Fruit fly (Drosophila melanogaster) whole organism, embryonic: ENCODE results near the gene fbl.

ENCODE experiments used
- CG10366 ChIP-seq: fragments of 200-800 bp; sonication (Bioruptor generic); IDR thresholded peaks from 2 replicates; pipeline ENCODE4 v1.3.6; 2022; ENCODE audit warnings: missing biosample characterization, missing genetic modification characterization
- CG10543 ChIP-seq: fragments of 200-800 bp; sonication (Bioruptor generic); optimal IDR thresholded peaks from 3 replicates; lab custom pipeline; 2017; ENCODE audit warnings: missing biosample characterization, mild to moderate bottlenecking, missing genetic modification characterization, moderate library complexity
- CG11085 ChIP-seq: fragments of 200-800 bp; sonication (Bioruptor generic); IDR thresholded peaks from 2 replicates; pipeline ENCODE4 v1.3.6; 2022; ENCODE audit warnings: missing biosample characterization, missing genetic modification characterization
- CG11093 ChIP-seq: fragments of 200-800 bp; sonication (Bioruptor generic); IDR thresholded peaks from 3 replicates; pipeline ENCODE4 v1.3.6; 2022; ENCODE audit warnings: missing biosample characterization, missing genetic modification characterization
- CG11504 ChIP-seq: fragments of 200-800 bp; sonication (Bioruptor generic); optimal IDR thresholded peaks from 3 replicates; lab custom pipeline; 2019; ENCODE audit warnings: missing biosample characterization, mild to moderate bottlenecking, missing genetic modification characterization, moderate library complexity
- CG12744 ChIP-seq: fragments of 200-800 bp; sonication (Bioruptor generic); optimal IDR thresholded peaks from 2 replicates; lab custom pipeline; 2016; ENCODE audit warnings: missing biosample characterization, missing genetic modification characterization
- CG14441 ChIP-seq: fragments of 200-800 bp; sonication (Bioruptor generic); IDR thresholded peaks from 2 replicates; pipeline ENCODE4 v1.3.6; 2022; ENCODE audit warnings: missing biosample characterization, missing genetic modification characterization
- CG17829 ChIP-seq: fragments of 200-800 bp; optimal IDR thresholded peaks from 2 replicates; lab custom pipeline; 2019; ENCODE audit warnings: missing biosample characterization, mild to moderate bottlenecking, missing genetic modification characterization, moderate library complexity
- CG17912 ChIP-seq: fragments of 200-800 bp; sonication (Bioruptor generic); optimal IDR thresholded peaks from 2 replicates; lab custom pipeline; 2018; ENCODE audit warnings: missing biosample characterization, mild to moderate bottlenecking, missing genetic modification characterization
- CG18011 ChIP-seq: fragments of 200-800 bp; sonication (Bioruptor generic); optimal IDR thresholded peaks from 2 replicates; lab custom pipeline; 2017; ENCODE audit warnings: missing biosample characterization, missing genetic modification characterization, mild to moderate bottlenecking, moderate library complexity, missing genotype
- CG31365 ChIP-seq: fragments of 200-800 bp; sonication (Bioruptor generic); optimal IDR thresholded peaks from 2 replicates; lab custom pipeline; 2018; ENCODE audit warnings: missing biosample characterization, mild to moderate bottlenecking, missing genetic modification characterization
- CG32772 ChIP-seq: fragments of 200-800 bp; sonication (Bioruptor generic); IDR thresholded peaks from 2 replicates; pipeline ENCODE4 v1.3.6; 2022; ENCODE audit warnings: missing biosample characterization, missing genetic modification characterization
- CG33557 ChIP-seq: fragments of 200-800 bp; sonication (Bioruptor generic); optimal IDR thresholded peaks from 2 replicates; lab custom pipeline; 2019; ENCODE audit warnings: missing biosample characterization, mild to moderate bottlenecking, missing genetic modification characterization, moderate library complexity
- CG3838 ChIP-seq: fragments of 200-800 bp; sonication (Bioruptor generic); optimal IDR thresholded peaks from 3 replicates; lab custom pipeline; 2016; ENCODE audit warnings: missing biosample characterization, missing genetic modification characterization
- CG3995 ChIP-seq: fragments of 200-800 bp; sonication (Bioruptor generic); optimal IDR thresholded peaks from 3 replicates; lab custom pipeline; 2016; ENCODE audit warnings: missing biosample characterization, missing genetic modification characterization
- CG4820 ChIP-seq: fragments of 200-800 bp; sonication (Bioruptor generic); optimal IDR thresholded peaks from 3 replicates; lab custom pipeline; 2016; ENCODE audit warnings: missing biosample characterization, missing genetic modification characterization
- CTCF ChIP-seq: fragments of 200-800 bp; sonication (Bioruptor generic); optimal IDR thresholded peaks from 2 replicates; lab custom pipeline; 2017; ENCODE audit warnings: missing biosample characterization, mild to moderate bottlenecking, missing genetic modification characterization, moderate library complexity
- Dbx ChIP-seq: fragments of 200-800 bp; sonication (Bioruptor generic); IDR thresholded peaks from 3 replicates; pipeline ENCODE4 v1.3.6; 2022; ENCODE audit warnings: missing biosample characterization, missing genetic modification characterization
- E2f1 ChIP-seq: fragments of 200-800 bp; sonication (Bioruptor generic); IDR thresholded peaks from 2 replicates; pipeline ENCODE4 v1.3.6; 2022; ENCODE audit warnings: missing biosample characterization, missing genetic modification characterization
- Gug ChIP-seq: fragments of 200-800 bp; sonication (Bioruptor generic); IDR thresholded peaks from 4 replicates; pipeline ENCODE4 v1.3.6; 2022; ENCODE audit warnings: missing biosample characterization, missing genetic modification characterization
- HHEX ChIP-seq: fragments of 200-800 bp; sonication (Bioruptor generic); optimal IDR thresholded peaks from 3 replicates; lab custom pipeline; 2017; ENCODE audit warnings: missing biosample characterization, mild to moderate bottlenecking, missing genetic modification characterization, missing genetic modification reagents
- HLHmδ ChIP-seq: fragments of 200-800 bp; sonication (Bioruptor generic); optimal IDR thresholded peaks from 2 replicates; lab custom pipeline; 2018; ENCODE audit warnings: missing biosample characterization, mild to moderate bottlenecking, missing genetic modification characterization, moderate library complexity
- NC2α ChIP-seq: fragments of 200-800 bp; sonication (Bioruptor generic); optimal IDR thresholded peaks from 2 replicates; lab custom pipeline; 2016; ENCODE audit warnings: missing biosample characterization, missing genetic modification characterization
- Neu2 ChIP-seq: fragments of 200-800 bp; sonication (Bioruptor generic); optimal IDR thresholded peaks from 3 replicates; lab custom pipeline; 2016; ENCODE audit warnings: missing biosample characterization, missing genetic modification characterization, borderline replicate concordance
- Nf-YB ChIP-seq: fragments of 200-800 bp; sonication (Bioruptor generic); optimal IDR thresholded peaks from 3 replicates; lab custom pipeline; 2019; ENCODE audit warnings: missing biosample characterization, mild to moderate bottlenecking, missing genetic modification characterization, moderate library complexity
- Opbp ChIP-seq: fragments of 200-800 bp; sonication (Bioruptor generic); IDR thresholded peaks from 3 replicates; pipeline ENCODE4 v1.3.6; 2022; ENCODE audit warnings: missing biosample characterization, missing genetic modification characterization; ENCODE audit not compliant: partially characterized antibody
- Vsx1 ChIP-seq: fragments of 200-800 bp; sonication (Bioruptor generic); optimal IDR thresholded peaks from 2 replicates; lab custom pipeline; 2017; ENCODE audit warnings: missing biosample characterization, mild to moderate bottlenecking, missing genetic modification characterization, missing genetic modification reagents
- az2 ChIP-seq: fragments of 200-800 bp; sonication (Bioruptor generic); optimal IDR thresholded peaks from 3 replicates; lab custom pipeline; 2016; ENCODE audit warnings: missing biosample characterization, missing genetic modification characterization
- cas ChIP-seq: fragments of 200-800 bp; sonication (Bioruptor generic); IDR thresholded peaks from 2 replicates; pipeline ENCODE4 v1.3.6; 2022; ENCODE audit warnings: missing biosample characterization, missing genetic modification characterization
- caup ChIP-seq: fragments of 200-800 bp; sonication (Bioruptor generic); optimal IDR thresholded peaks from 3 replicates; lab custom pipeline; 2017; ENCODE audit warnings: missing biosample characterization, mild to moderate bottlenecking, missing genetic modification characterization, moderate library complexity; ENCODE audit not compliant: severe bottlenecking
- crol ChIP-seq: fragments of 200-800 bp; sonication (Bioruptor generic); IDR thresholded peaks from 2 replicates; pipeline ENCODE4 v1.3.6; 2022; ENCODE audit warnings: missing biosample characterization, missing genetic modification characterization
- danr ChIP-seq: fragments of 200-800 bp; sonication (Bioruptor generic); IDR thresholded peaks from 2 replicates; pipeline ENCODE4 v1.3.6; 2022; ENCODE audit warnings: missing biosample characterization, missing genetic modification characterization
- dati ChIP-seq: fragments of 200-800 bp; sonication (Bioruptor generic); IDR thresholded peaks from 2 replicates; pipeline ENCODE4 v1.3.6; 2022; ENCODE audit warnings: missing biosample characterization, missing genetic modification characterization
- dmrt11E ChIP-seq: fragments of 200-800 bp; sonication (Bioruptor generic); optimal IDR thresholded peaks from 3 replicates; lab custom pipeline; 2018; ENCODE audit warnings: missing biosample characterization, mild to moderate bottlenecking, missing genetic modification characterization, moderate library complexity
- emc ChIP-seq: fragments of 200-800 bp; sonication (Bioruptor generic); optimal IDR thresholded peaks from 2 replicates; lab custom pipeline; 2016; ENCODE audit warnings: missing biosample characterization, missing genetic modification characterization
- en ChIP-seq: fragments of 200-800 bp; sonication (Bioruptor generic); optimal IDR thresholded peaks from 2 replicates; lab custom pipeline; 2016; ENCODE audit warnings: missing biosample characterization, missing genetic modification characterization
- kni ChIP-seq: fragments of 200-800 bp; sonication (Bioruptor generic); optimal IDR thresholded peaks from 3 replicates; lab custom pipeline; 2017; ENCODE audit warnings: mild to moderate bottlenecking, missing biosample characterization, missing genetic modification reagents, missing genetic modification characterization
- knrl ChIP-seq: fragments of 200-800 bp; sonication (Bioruptor generic); IDR thresholded peaks from 3 replicates; pipeline ENCODE4 v1.3.6; 2022; ENCODE audit warnings: missing biosample characterization, missing genetic modification characterization; ENCODE audit not compliant: partially characterized antibody
- mld ChIP-seq: fragments of 200-800 bp; sonication (Bioruptor generic); IDR thresholded peaks from 3 replicates; pipeline ENCODE4 v1.3.6; 2022; ENCODE audit warnings: missing biosample characterization, missing genetic modification characterization; ENCODE audit not compliant: partially characterized antibody
- odd ChIP-seq: fragments of 200-800 bp; sonication (Bioruptor generic); optimal IDR thresholded peaks from 2 replicates; lab custom pipeline; 2017; ENCODE audit warnings: missing biosample characterization, mild to moderate bottlenecking, missing genetic modification characterization
- peb ChIP-seq: fragments of 200-800 bp; sonication (Bioruptor generic); IDR thresholded peaks from 2 replicates; pipeline ENCODE4 v1.3.6; 2022; ENCODE audit warnings: missing biosample characterization, missing genetic modification characterization
- pfk ChIP-seq: fragments of 200-800 bp; sonication (Bioruptor generic); optimal IDR thresholded peaks from 2 replicates; lab custom pipeline; 2018; ENCODE audit warnings: missing biosample characterization, mild to moderate bottlenecking, missing genetic modification characterization, moderate library complexity
- pnt ChIP-seq: fragments of 200-800 bp; sonication (Bioruptor generic); optimal IDR thresholded peaks from 3 replicates; lab custom pipeline; 2016; ENCODE audit warnings: missing biosample characterization, missing genetic modification characterization
- psq ChIP-seq: fragments of 200-800 bp; sonication (Bioruptor generic); optimal IDR thresholded peaks from 2 replicates; lab custom pipeline; 2017; ENCODE audit warnings: missing biosample characterization, missing genetic modification characterization
- pum ChIP-seq: fragments of 200-800 bp; sonication (Bioruptor generic); optimal IDR thresholded peaks from 2 replicates; lab custom pipeline; 2016; ENCODE audit warnings: missing biosample characterization, missing genetic modification characterization
- seq ChIP-seq: fragments of 200-800 bp; sonication (Bioruptor generic); IDR thresholded peaks from 2 replicates; pipeline ENCODE4 v1.3.6; 2022; ENCODE audit warnings: missing biosample characterization, missing genetic modification characterization
- sisA ChIP-seq: fragments of 200-800 bp; sonication (Bioruptor generic); IDR thresholded peaks from 2 replicates; pipeline ENCODE4 v1.3.6; 2022; ENCODE audit warnings: missing biosample characterization, missing genetic modification characterization
- tll ChIP-seq, 2 experiments: fragments of 200-800 bp in 1 of 2; fragments of >200 bp in 1 of 2; sonication (Bioruptor generic) in 1 of 2; optimal IDR thresholded peaks; 2 replicates each; lab custom pipeline; 2017 to 2019; ENCODE audit warnings: missing biosample characterization in 2 of 2, missing genetic modification characterization in 2 of 2, mild to moderate bottlenecking in 1 of 2, moderate library complexity in 1 of 2
- ttk ChIP-seq: fragments of 200-800 bp; sonication (Bioruptor generic); IDR thresholded peaks from 2 replicates; pipeline ENCODE4 v2.1.2; 2022; ENCODE audit warnings: missing biosample characterization, missing genetic modification characterization
- twi ChIP-seq: fragments of 200-800 bp; optimal IDR thresholded peaks from 2 replicates; lab custom pipeline; 2019; ENCODE audit warnings: missing biosample characterization, mild to moderate bottlenecking, missing genetic modification characterization, moderate library complexity
- zf30C ChIP-seq: fragments of 200-800 bp; sonication (Bioruptor generic); optimal IDR thresholded peaks from 3 replicates; lab custom pipeline; 2018; ENCODE audit warnings: missing biosample characterization, mild to moderate bottlenecking, missing genetic modification characterization

The fbl gene

DNA sequence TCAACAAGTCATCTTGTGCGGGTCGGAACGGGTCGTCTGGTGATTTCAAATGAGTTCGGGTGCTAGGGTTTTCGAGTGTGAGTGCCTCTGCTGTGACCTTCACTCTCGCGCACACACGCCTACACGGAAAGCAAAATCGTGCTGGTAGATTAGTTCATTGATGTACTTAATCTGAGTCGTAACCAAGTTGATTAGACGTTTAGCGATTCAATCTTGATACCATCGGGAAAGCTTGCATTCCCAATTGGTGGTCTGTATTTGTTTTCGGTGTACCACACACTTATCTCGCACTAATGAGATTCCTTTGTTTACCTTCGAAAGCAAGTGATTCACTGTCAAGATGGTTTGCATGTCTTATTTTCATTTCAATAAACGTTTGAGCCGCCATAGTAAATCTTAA is 4.8 kb downstream of the fbl start (continued):
- TF ChIP-seq CG14441 (GFP tag; lab: Robert Waterston, UW) = peak; percentile 60; the same call in 1 of the 2 replicates
- TF ChIP-seq CG10543 = no peak
- peak; percentile 24 for TF ChIP-seq az2 (GFP tag; lab: Kevin White, UChicago)
- peak; percentile 17 for TF ChIP-seq dmrt11E (tag; lab: Kevin White, UChicago)
- peak; percentile 35 for TF ChIP-seq HHEX (GFP tag; lab: Kevin White, UChicago)
- TF ChIP-seq Opbp (GFP tag; lab: Robert Waterston, UW) = no peak
- TF ChIP-seq caup (GFP tag; lab: Kevin White, UChicago) = peak; percentile 50
- no peak for TF ChIP-seq NC2α
- peak; percentile 13; the same call in 1 of the 2 replicates for TF ChIP-seq CG10366 (GFP tag; lab: Robert Waterston, UW)
- TF ChIP-seq CTCF (GFP tag; lab: Kevin White, UChicago) = no peak
- no peak for TF ChIP-seq knrl (GFP tag; lab: Robert Waterston, UW)
- peak; percentile 37 for TF ChIP-seq CG12744 (GFP tag; lab: Kevin White, UChicago)
- no peak for TF ChIP-seq twi (tag; lab: Kevin White, UChicago)
- TF ChIP-seq sisA (GFP tag; lab: Robert Waterston, UW) = 0 out of 2 replicates have a peak, but pooled peaks have one; percentile 19
- 0 out of 3 replicates have a peak, but pooled peaks have one; percentile 18 for TF ChIP-seq Dbx (GFP tag; lab: Robert Waterston, UW)
- no peak for TF ChIP-seq crol (GFP tag; lab: Robert Waterston, UW)
- TF ChIP-seq psq (GFP tag; lab: Kevin White, UChicago) = no peak
- TF ChIP-seq CG32772 (GFP tag; lab: Robert Waterston, UW) = no peak
- TF ChIP-seq pnt (GFP tag; lab: Kevin White, UChicago) = peak; percentile 11
- no peak for TF ChIP-seq en (GFP tag; lab: Kevin White, UChicago)
- no peak for TF ChIP-seq odd (GFP tag; lab: Kevin White, UChicago)
- no peak for TF ChIP-seq CG17912 (GFP tag; lab: Kevin White, UChicago)
- no peak for TF ChIP-seq peb (GFP tag; lab: Robert Waterston, UW)
- TF ChIP-seq CG11085 (GFP tag; lab: Robert Waterston, UW) = no peak
- TF ChIP-seq mld (GFP tag; lab: Robert Waterston, UW) = no peak
- TF ChIP-seq CG3995 (GFP tag; lab: Kevin White, UChicago) = no peak
- TF ChIP-seq CG4820 (GFP tag; lab: Kevin White, UChicago) = no peak
- TF ChIP-seq Gug = peak; percentile 22; the same call in 1 of the 4 replicates
- TF ChIP-seq CG3838 (GFP tag; lab: Kevin White, UChicago) = no peak
- TF ChIP-seq danr (GFP tag; lab: Robert Waterston, UW) = no peak
- no peak for TF ChIP-seq Vsx1
- peak; percentile 43 for TF ChIP-seq CG11504 (tag; lab: Kevin White, UChicago)
- no peak for TF ChIP-seq emc (GFP tag; lab: Kevin White, UChicago)
- no peak for TF ChIP-seq CG31365 (tag; lab: Kevin White, UChicago)
- TF ChIP-seq CG33557 = no peak
- TF ChIP-seq Neu2 (GFP tag; lab: Kevin White, UChicago) = no peak
- 0 out of 2 replicates have a peak, but pooled peaks have one; percentile 16 for TF ChIP-seq ttk (GFP tag; lab: Robert Waterston, UW)
- no peak for TF ChIP-seq CG18011
- TF ChIP-seq HLHmδ (GFP tag; lab: Kevin White, UChicago) = no peak
- no peak for TF ChIP-seq Nf-YB
- TF ChIP-seq zf30C (GFP tag; lab: Kevin White, UChicago) = peak; percentile 69
- TF ChIP-seq E2f1 (GFP tag; lab: Robert Waterston, UW) = no peak; the same call in 1 of the 2 replicates
- peak; percentile 30; the same call in 1 of the 2 replicates for TF ChIP-seq seq (GFP tag; lab: Robert Waterston, UW)
- no peak for TF ChIP-seq cas (GFP tag; lab: Robert Waterston, UW)
- no peak for TF ChIP-seq dati (GFP tag; lab: Robert Waterston, UW)
- TF ChIP-seq pfk (GFP tag; lab: Kevin White, UChicago) = no peak
- TF ChIP-seq CG11093 (GFP tag; lab: Robert Waterston, UW) = no peak
- TF ChIP-seq pum (GFP tag; lab: Kevin White, UChicago) = peak; percentile 16
- TF ChIP-seq tll (GFP tag; optimal IDR thresholded peaks at IDR 0.05; lab: Kevin White, UChicago) = no peak
- TF ChIP-seq kni (GFP tag; lab: Kevin White, UChicago) = no peak
- no peak for TF ChIP-seq CG17829 (tag; lab: Kevin White, UChicago)
